Fruit fly (Drosophila melanogaster): ENCODE measurements around the gene P5cr.
A peak's percentile ranks its signal among the peaks of the same experiment; 100 is the strongest.

P5cr gene

DNA sequence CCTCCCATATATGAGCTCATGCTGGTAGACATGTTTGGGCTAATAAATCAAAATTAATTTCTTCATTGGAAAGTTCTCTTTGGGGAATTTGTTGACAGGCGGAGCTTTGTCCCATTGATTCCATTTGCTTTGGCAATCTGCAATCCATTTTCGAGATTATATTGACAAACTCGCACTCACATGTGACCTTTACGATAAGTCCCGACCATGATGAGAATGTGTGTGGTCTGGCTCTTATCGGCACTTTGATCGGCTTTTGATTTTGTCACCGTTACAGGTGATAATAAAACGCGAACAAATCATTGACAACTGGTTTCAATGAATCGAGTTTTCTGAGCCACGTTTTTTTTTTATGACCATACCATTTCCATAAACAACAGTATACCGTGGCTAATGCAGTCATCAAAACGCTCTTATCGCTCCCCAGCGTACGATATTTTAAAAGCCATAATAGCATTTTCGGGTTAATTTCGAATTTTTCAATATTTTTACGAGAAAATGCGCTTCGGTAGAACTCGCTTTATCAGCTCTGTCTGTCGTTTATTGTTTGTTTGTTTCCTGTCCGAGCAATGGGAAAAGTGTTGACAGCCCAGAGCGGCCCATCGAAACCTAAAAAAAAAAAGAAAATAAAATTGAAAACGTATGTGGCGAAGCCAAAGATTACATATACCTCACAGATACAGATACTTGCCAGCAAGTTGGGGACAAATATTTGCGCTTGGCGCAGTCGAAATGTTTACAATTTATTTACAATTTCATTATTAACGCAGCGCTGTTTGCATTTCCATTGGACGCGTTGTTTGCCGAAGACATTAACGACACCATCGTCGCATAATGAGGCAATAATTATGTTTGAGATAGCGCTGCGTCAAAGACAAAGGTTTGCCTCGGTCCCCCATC is 31.1 kb upstream of the P5cr start (continued):
- TF ChIP-seq H2.0 (GFP tag; IDR thresholded peaks at IDR 0.05) (no peak), CG10565 (GFP tag; optimal IDR thresholded peaks at IDR 0.05) (no peak), Rx (GFP tag; IDR thresholded peaks at IDR 0.05) (0 out of 2 replicates have a peak, but pooled peaks have one; percentile 27), Max (GFP tag; optimal IDR thresholded peaks at IDR 0.05) (no peak), oc (tag; optimal IDR thresholded peaks at IDR 0.05) (peak; percentile 87), cato (GFP tag; optimal IDR thresholded peaks at IDR 0.05; ENCODE audit: borderline replicate concordance) (peak; percentile 73), Meics (GFP tag; optimal IDR thresholded peaks at IDR 0.05) (no peak), Xbp1 (GFP tag; optimal IDR thresholded peaks at IDR 0.05) (peak; percentile 13), Hr3 (GFP tag; optimal IDR thresholded peaks at IDR 0.05) (peak; percentile 11), ab (GFP tag; optimal IDR thresholded peaks at IDR 0.05) (no peak), psq (GFP tag; optimal IDR thresholded peaks at IDR 0.05) (peak; percentile 75), CG13123 (GFP tag; optimal IDR thresholded peaks at IDR 0.05) (peak; percentile 54), bsh (GFP tag; optimal IDR thresholded peaks at IDR 0.05) (peak in 1 of 2 experiments; percentile 90), Gug (GFP tag; IDR thresholded peaks at IDR 0.05) (no peak), CG9727 (GFP tag; optimal IDR thresholded peaks at IDR 0.05) (peak; percentile 58), Nf-YA (GFP tag; IDR thresholded peaks at IDR 0.05) (no peak), Sox100B (GFP tag; optimal IDR thresholded peaks at IDR 0.05) (peak; percentile 80), CG4360 (GFP tag; IDR thresholded peaks at IDR 0.05) (peak; percentile 44; the same call in 1 of the 2 replicates), emc (GFP tag; optimal IDR thresholded peaks at IDR 0.05) (no peak), luna (GFP tag; optimal IDR thresholded peaks at IDR 0.05) (no peak), CG4854 (GFP tag; optimal IDR thresholded peaks at IDR 0.05) (peak; percentile 5), CG18599 (GFP tag; optimal IDR thresholded peaks at IDR 0.05) (peak; percentile 6), hkb (optimal IDR thresholded peaks at IDR 0.05) (no peak), hkb (GFP tag; IDR thresholded peaks at IDR 0.05) (peak; percentile 68), CG8388 (GFP tag; optimal IDR thresholded peaks at IDR 0.05) (peak; percentile 82), NC2α (GFP tag; optimal IDR thresholded peaks at IDR 0.05) (peak; percentile 85), tll (GFP tag; optimal IDR thresholded peaks at IDR 0.05) (peak in 1 of 2 experiments; percentile 43), nmo (GFP tag; optimal IDR thresholded peaks at IDR 0.05) (no peak), CG34376 (GFP tag; optimal IDR thresholded peaks at IDR 0.05) (no peak), Ssrp (tag; optimal IDR thresholded peaks at IDR 0.05) (peak; percentile 8), CoRest (tag; optimal IDR thresholded peaks at IDR 0.05) (peak; percentile 68), HmgD (GFP tag; optimal IDR thresholded peaks at IDR 0.05) (no peak), hth (optimal IDR thresholded peaks at IDR 0.05) (no peak), CG10543 (GFP tag; optimal IDR thresholded peaks at IDR 0.05) (no peak), CG17912 (GFP tag; optimal IDR thresholded peaks at IDR 0.05) (peak; percentile 82), ham (GFP tag; IDR thresholded peaks at IDR 0.05) (no peak), B-H1 (GFP tag; IDR thresholded peaks at IDR 0.05) (no peak), Chrac-16 (GFP tag; optimal IDR thresholded peaks at IDR 0.05) (no peak), CG4617 (GFP tag; optimal IDR thresholded peaks at IDR 0.05; ENCODE audit: borderline replicate concordance) (peak; percentile 33), CG14441 (GFP tag; IDR thresholded peaks at IDR 0.05) (0 out of 2 replicates have a peak, but pooled peaks have one; percentile 12), Dbx (GFP tag; IDR thresholded peaks at IDR 0.05) (no peak), Hr78 (GFP tag; optimal IDR thresholded peaks at IDR 0.05) (peak in 1 of 2 experiments; percentile 59), CG9609 (GFP tag; optimal IDR thresholded peaks at IDR 0.05) (no peak), jumu (GFP tag; optimal IDR thresholded peaks at IDR 0.05) (no peak), CG9437 (GFP tag; optimal IDR thresholded peaks at IDR 0.05) (peak; percentile 29), Sry-δ (GFP tag; optimal IDR thresholded peaks at IDR 0.05) (no peak), sisA (GFP tag; IDR thresholded peaks at IDR 0.05) (no peak), CG10274 (GFP tag; optimal IDR thresholded peaks at IDR 0.05) (no peak), ems (GFP tag; optimal IDR thresholded peaks at IDR 0.05) (no peak)
